Fruit fly (Drosophila melanogaster): ENCODE data around the gene CG2444.

Gene CG2444

dm6 chrX:11680405-11680804 lies 24.7 kb downstream of the CG2444 start (continued):
- no peak for TF ChIP-seq eg (GFP tag; IDR thresholded peaks at IDR 0.05)
- no peak for TF ChIP-seq CG3919 (GFP tag; optimal IDR thresholded peaks at IDR 0.05)
- TF ChIP-seq achi (GFP tag; optimal IDR thresholded peaks at IDR 0.05), result no peak
- TF ChIP-seq CG11294 (GFP tag; IDR thresholded peaks at IDR 0.05), result no peak
- no peak for TF ChIP-seq fd59A (GFP tag; optimal IDR thresholded peaks at IDR 0.05)
- TF ChIP-seq Smox (GFP tag; optimal IDR thresholded peaks at IDR 0.05), result no peak
- no peak for TF ChIP-seq CG1621 (tag; optimal IDR thresholded peaks at IDR 0.05)
- TF ChIP-seq net (GFP tag; optimal IDR thresholded peaks at IDR 0.05), result no peak
- peak; percentile 22 for TF ChIP-seq CG32006 (GFP tag; optimal IDR thresholded peaks at IDR 0.05)
- TF ChIP-seq CG6808 (GFP tag; optimal IDR thresholded peaks at IDR 0.05), result no peak

dm6 chrX:11679461-11679860 lies 25.6 kb downstream of the CG2444 start:
- TF ChIP-seq ss (GFP tag; optimal IDR thresholded peaks at IDR 0.05) (peak in 1 of 2 experiments; percentile 40), Hr39 (GFP tag; optimal IDR thresholded peaks at IDR 0.05) (no peak), eg (GFP tag; IDR thresholded peaks at IDR 0.05) (no peak), CG11762 (GFP tag; optimal IDR thresholded peaks at IDR 0.05; ENCODE audit: insufficient read depth) (no peak), Gug (GFP tag; IDR thresholded peaks at IDR 0.05) (no peak), fd85E (GFP tag; optimal IDR thresholded peaks at IDR 0.05) (no peak), CG6808 (GFP tag; optimal IDR thresholded peaks at IDR 0.05) (peak; percentile 8), CG8119 (GFP tag; IDR thresholded peaks at IDR 0.05) (peak; percentile 29; the same call in 2 of the 3 replicates), CG31627 (GFP tag; optimal IDR thresholded peaks at IDR 0.05) (no peak), CG34406 (GFP tag; optimal IDR thresholded peaks at IDR 0.05) (no peak), CG3919 (GFP tag; optimal IDR thresholded peaks at IDR 0.05) (no peak), OdsH (GFP tag; optimal IDR thresholded peaks at IDR 0.05) (no peak), vri (GFP tag; optimal IDR thresholded peaks at IDR 0.05) (peak; percentile 30), acj6 (GFP tag; optimal IDR thresholded peaks at IDR 0.05) (no peak), fd59A (GFP tag; optimal IDR thresholded peaks at IDR 0.05) (no peak), CG8319 (GFP tag; optimal IDR thresholded peaks at IDR 0.05) (no peak), CG11902 (GFP tag; optimal IDR thresholded peaks at IDR 0.05) (no peak), salr (GFP tag; optimal IDR thresholded peaks at IDR 0.05) (no peak), esn (GFP tag; optimal IDR thresholded peaks at IDR 0.05) (peak; percentile 1), Eip78C (GFP tag) (no peak), Hr38 (GFP tag; optimal IDR thresholded peaks at IDR 0.05) (no peak), CG7368 (GFP tag; optimal IDR thresholded peaks at IDR 0.05) (no peak), fkh (GFP tag; optimal IDR thresholded peaks at IDR 0.05) (peak; percentile 51), net (GFP tag; optimal IDR thresholded peaks at IDR 0.05) (no peak), Eip75B (GFP tag; optimal IDR thresholded peaks at IDR 0.05) (no peak), CG4318 (GFP tag; optimal IDR thresholded peaks at IDR 0.05) (no peak), CG1621 (tag; optimal IDR thresholded peaks at IDR 0.05) (peak; percentile 83), Sox15 (GFP tag; optimal IDR thresholded peaks at IDR 0.05) (no peak), dsx (GFP tag; optimal IDR thresholded peaks at IDR 0.05; ENCODE audit: poor library complexity, severe bottlenecking) (no peak), CG6163 (GFP tag; IDR thresholded peaks at IDR 0.05) (0 out of 3 replicates have a peak, but pooled peaks have one; percentile 31), Sox14 (GFP tag; optimal IDR thresholded peaks at IDR 0.05) (peak; percentile 24), Ets96B (tag; optimal IDR thresholded peaks at IDR 0.05) (no peak), Met (GFP tag; optimal IDR thresholded peaks at IDR 0.05) (no peak), pdm3 (GFP tag; optimal IDR thresholded peaks at IDR 0.05) (no peak), CG3032 (tag; optimal IDR thresholded peaks at IDR 0.05) (no peak), Sox102F (GFP tag; optimal IDR thresholded peaks at IDR 0.05) (no peak), Smox (GFP tag; optimal IDR thresholded peaks at IDR 0.05) (no peak), Eip93F (GFP tag; optimal IDR thresholded peaks at IDR 0.05) (no peak), topi (GFP tag; optimal IDR thresholded peaks at IDR 0.05) (no peak), dac (GFP tag; optimal IDR thresholded peaks at IDR 0.05) (no peak), CG32006 (GFP tag; optimal IDR thresholded peaks at IDR 0.05) (no peak), CG10669 (GFP tag; optimal IDR thresholded peaks at IDR 0.05) (no peak), CG15336 (GFP tag; IDR thresholded peaks at IDR 0.05) (no peak), CG9139 (GFP tag; optimal IDR thresholded peaks at IDR 0.05) (no peak)
